Worm (Caenorhabditis elegans) whole organism, L2 larva: ENCODE data around the gene C26B9.7.

Experiments
- elt-1 ChIP-seq: fragments of 150-350 bp; optimal IDR thresholded peaks from 2 replicates; lab custom pipeline; 2014; ENCODE audit warnings: missing biosample characterization, missing genetic modification characterization
- fos-1 ChIP-seq: fragments of 150-350 bp; optimal IDR thresholded peaks from 2 replicates; lab custom pipeline; 2014; ENCODE audit warnings: missing biosample characterization, missing genetic modification characterization
- gmeb-1 ChIP-seq: fragments of 150-350 bp; optimal IDR thresholded peaks from 2 replicates; lab custom pipeline; 2014; ENCODE audit warnings: missing biosample characterization, missing genetic modification characterization
- mab-5 ChIP-seq: fragments of 150-350 bp; optimal IDR thresholded peaks from 2 replicates; lab custom pipeline; 2014; ENCODE audit warnings: missing biosample characterization, missing genetic modification characterization
- mdl-1 ChIP-seq, 2 experiments: fragments of 150-350 bp in 1 of 2; sonication (generic microtip) in 1 of 2; optimal IDR thresholded peaks; 2 replicates each; lab custom pipeline; 2017; ENCODE audit warnings: missing biosample characterization in 2 of 2, missing genetic modification characterization in 2 of 2
- nhr-25 ChIP-seq: fragments of 150-350 bp; sonication (generic microtip); optimal IDR thresholded peaks from 3 replicates; lab custom pipeline; 2014; ENCODE audit warnings: missing biosample characterization, missing genetic modification characterization
- sma-3 ChIP-seq: sonication (generic microtip); optimal IDR thresholded peaks from 2 replicates; lab custom pipeline; 2016; ENCODE audit warnings: missing genetic modification reagents, missing genetic modification characterization, missing compliant biosample characterization
- sma-9 ChIP-seq, 2 experiments: fragments of 150-350 bp in 1 of 2; sonication (generic microtip) in 1 of 2; optimal IDR thresholded peaks; 2 replicates each; lab custom pipeline; 2014 to 2016; ENCODE audit warnings: missing genetic modification characterization in 2 of 2, mild to moderate bottlenecking in 1 of 2, missing biosample characterization in 1 of 2, missing compliant biosample characterization in 1 of 2, missing genetic modification reagents in 1 of 2, moderate library complexity in 1 of 2
- snpc-4 ChIP-seq: fragments of 150-350 bp; optimal IDR thresholded peaks from 2 replicates; lab custom pipeline; 2014; ENCODE audit warnings: missing biosample characterization, missing genetic modification characterization
- unc-55 ChIP-seq: fragments of 150-350 bp; sonication (generic microtip); optimal IDR thresholded peaks from 3 replicates; lab custom pipeline; 2014; ENCODE audit warnings: missing biosample characterization, missing genetic modification reagents, missing genetic modification characterization
- unc-62 ChIP-seq: fragments of 150-350 bp; optimal IDR thresholded peaks from 2 replicates; lab custom pipeline; 2014; ENCODE audit warnings: missing biosample characterization, missing genetic modification reagents, missing genetic modification characterization
- ztf-4 ChIP-seq: fragments of 150-350 bp; optimal IDR thresholded peaks from 2 replicates; lab custom pipeline; 2014; ENCODE audit warnings: missing biosample characterization, missing genetic modification characterization

DNA sequence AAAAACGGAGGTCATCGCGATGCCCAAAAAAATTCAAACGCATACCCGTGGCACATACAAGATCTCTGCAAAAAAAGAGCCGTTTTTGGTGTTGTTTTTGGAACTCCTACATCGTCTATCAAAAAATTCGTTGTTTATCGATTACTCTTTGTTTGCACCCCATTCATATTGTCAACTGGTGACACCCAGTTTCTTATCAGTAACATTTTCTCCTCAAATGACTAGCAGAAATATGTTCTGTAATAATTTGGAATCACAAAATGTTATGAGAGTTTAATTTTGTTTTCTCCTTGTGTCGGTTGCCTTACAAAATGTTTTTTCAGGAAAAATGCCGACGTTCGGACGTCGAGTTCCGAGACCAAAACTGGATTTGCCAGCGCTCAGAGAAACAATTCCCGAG, 32.6 kb downstream of the C26B9.7 start, which contains the start of gene sek-4:
- TF ChIP-seq snpc-4 (tag; lab: Kevin White, UChicago) = no peak
- no peak for TF ChIP-seq nhr-25
- TF ChIP-seq sma-9 (GFP tag; optimal IDR thresholded peaks at IDR 0.05; lab: Kevin White, UChicago) = no peak
- TF ChIP-seq sma-9 (tag; optimal IDR thresholded peaks at IDR 0.05; lab: Kevin White, UChicago) = no peak
- TF ChIP-seq unc-55 (GFP tag; lab: Kevin White, UChicago) = no peak
- peak; percentile 49 for TF ChIP-seq fos-1 (tag; lab: Kevin White, UChicago)
- no peak for TF ChIP-seq mdl-1 (tag; optimal IDR thresholded peaks at IDR 0.05; lab: Kevin White, UChicago)
- TF ChIP-seq mab-5 = no peak
- no peak for TF ChIP-seq ztf-4 (tag; lab: Kevin White, UChicago)
- TF ChIP-seq elt-1 (tag; lab: Kevin White, UChicago) = no peak
- TF ChIP-seq gmeb-1 (tag; lab: Kevin White, UChicago) = no peak
- TF ChIP-seq sma-3 = no peak
- TF ChIP-seq unc-62 (GFP tag; lab: Kevin White, UChicago) = no peak
